Worm (Caenorhabditis elegans): ENCODE measurements around the gene str-12.

ce11 chrV:15621518-15621917, 10.8 kb downstream of the str-12 start, which contains the start of gene C55A1.1:
- no peak for TF ChIP-seq madf-10 (tag; optimal IDR thresholded peaks at IDR 0.05)
- no peak for TF ChIP-seq ama-1 (optimal IDR thresholded peaks at IDR 0.05)
- no peak for TF ChIP-seq ama-1 (GFP tag; optimal IDR thresholded peaks at IDR 0.05)
- no peak for TF ChIP-seq ekl-4 (GFP tag; IDR thresholded peaks at IDR 0.05)
- TF ChIP-seq sea-2 (GFP tag; IDR thresholded peaks at IDR 0.05): no peak
- no peak for TF ChIP-seq F33H1.4 (GFP tag; IDR thresholded peaks at IDR 0.05)
- no peak for TF ChIP-seq attf-3 (GFP tag; conservative IDR thresholded peaks at IDR 0.05)
- TF ChIP-seq snpc-4 (GFP tag; optimal IDR thresholded peaks at IDR 0.05): no peak
- TF ChIP-seq snpc-4 (tag; optimal IDR thresholded peaks at IDR 0.05): no peak
- TF ChIP-seq F37B4.10 (GFP tag; IDR thresholded peaks at IDR 0.05): no peak
- TF ChIP-seq bed-1 (GFP tag; IDR thresholded peaks at IDR 0.05): no peak
